Worm (Caenorhabditis elegans): ENCODE results near the gene C50F4.8.

ce11 chrV:9534621-9535020 lies 16.0 kb upstream of the C50F4.8 start, which contains the start of gene tag-329:
- TF ChIP-seq unc-62 (GFP tag; optimal IDR thresholded peaks at IDR 0.05) (no peak), nhr-28 (tag; optimal IDR thresholded peaks at IDR 0.05) (no peak), ham-2 (GFP tag; optimal IDR thresholded peaks at IDR 0.05) (no peak), snpc-4 (tag; optimal IDR thresholded peaks at IDR 0.05) (no peak), mab-5 (tag; optimal IDR thresholded peaks at IDR 0.05) (no peak), nhr-2 (tag; optimal IDR thresholded peaks at IDR 0.05) (no peak), sptf-1 (tag; optimal IDR thresholded peaks at IDR 0.05) (no peak), unc-39 (tag; optimal IDR thresholded peaks at IDR 0.05) (no peak), mep-1 (tag; optimal IDR thresholded peaks at IDR 0.05) (no peak), nhr-76 (tag; optimal IDR thresholded peaks at IDR 0.05) (no peak), hlh-1 (tag; optimal IDR thresholded peaks at IDR 0.05) (no peak), lsy-2 (tag; optimal IDR thresholded peaks at IDR 0.05) (no peak), lin-13 (tag; optimal IDR thresholded peaks at IDR 0.05) (no peak), cnd-1 (tag; optimal IDR thresholded peaks at IDR 0.05) (no peak)
